Fruit fly (Drosophila melanogaster): ENCODE measurements around the gene CG31675.

Gene CG31675

dm6 chr2L:20879567-20880141 lies 12.1 kb downstream of the CG31675 start:
- peak; percentile 33 for TF ChIP-seq noc (tag; optimal IDR thresholded peaks at IDR 0.05)

dm6 chr2L:20880476-20880875 lies 12.9 kb downstream of the CG31675 start:
- TF ChIP-seq noc (tag; optimal IDR thresholded peaks at IDR 0.05), result no peak

dm6 chr2L:20881353-20882079 lies 14.0 kb downstream of the CG31675 start:
- peak; percentile 82 for TF ChIP-seq noc (tag; optimal IDR thresholded peaks at IDR 0.05)

dm6 chr2L:20883097-20883496 lies 15.5 kb downstream of the CG31675 start:
- no peak for TF ChIP-seq noc (tag; optimal IDR thresholded peaks at IDR 0.05)

dm6 chr2L:20883624-20884220 lies 16.2 kb downstream of the CG31675 start:
- TF ChIP-seq noc (tag; optimal IDR thresholded peaks at IDR 0.05), result peak; percentile 67

- peak; percentile 25 for TF ChIP-seq noc (tag; optimal IDR thresholded peaks at IDR 0.05)
Measured at dm6 chr2L:20885889-20886507, 18.4 kb downstream of the CG31675 start.

dm6 chr2L:20887273-20887672 lies 19.7 kb downstream of the CG31675 start:
- TF ChIP-seq noc (tag; optimal IDR thresholded peaks at IDR 0.05), result no peak

dm6 chr2L:20889857-20890606 lies 22.5 kb downstream of the CG31675 start:
- TF ChIP-seq noc (tag; optimal IDR thresholded peaks at IDR 0.05), result no peak

dm6 chr2L:20891188-20891587 lies 23.6 kb downstream of the CG31675 start:
- TF ChIP-seq noc (tag; optimal IDR thresholded peaks at IDR 0.05), result no peak

- TF ChIP-seq noc (tag; optimal IDR thresholded peaks at IDR 0.05), result no peak
Measured at dm6 chr2L:20896681-20897341, 29.3 kb downstream of the CG31675 start.

dm6 chr2L:20898478-20899075 lies 31.0 kb downstream of the CG31675 start:
- no peak for TF ChIP-seq noc (tag; optimal IDR thresholded peaks at IDR 0.05)

- TF ChIP-seq noc (tag; optimal IDR thresholded peaks at IDR 0.05), result peak; percentile 73
Measured at dm6 chr2L:20904327-20904726, 36.8 kb downstream of the CG31675 start.

- no peak for TF ChIP-seq noc (tag; optimal IDR thresholded peaks at IDR 0.05)
Measured at dm6 chr2L:20905025-20905424, 37.5 kb downstream of the CG31675 start.

- no peak for TF ChIP-seq noc (tag; optimal IDR thresholded peaks at IDR 0.05)
Measured at dm6 chr2L:20907995-20908654, 40.6 kb downstream of the CG31675 start.

- TF ChIP-seq noc (tag; optimal IDR thresholded peaks at IDR 0.05), result no peak
Measured at dm6 chr2L:20909301-20909700, 41.7 kb downstream of the CG31675 start.
